Fruit fly (Drosophila melanogaster): ENCODE measurements around the gene CG12986.

CG12986 gene

dm6 chrX:17829083-17829997, 9.9 kb upstream of the CG12986 start (continued):
- TF ChIP-seq cad (GFP tag; optimal IDR thresholded peaks at IDR 0.05) (peak; percentile 81), CG10267 (tag; optimal IDR thresholded peaks at IDR 0.05) (peak; percentile 76), CG10366 (GFP tag; IDR thresholded peaks at IDR 0.05) (peak; percentile 19; the same call in 1 of the 2 replicates), CG2875 (GFP tag; optimal IDR thresholded peaks at IDR 0.05) (peak; percentile 62), CG2202 (tag; optimal IDR thresholded peaks at IDR 0.05) (peak; percentile 55), H2.0 (GFP tag; IDR thresholded peaks at IDR 0.05) (0 out of 2 replicates have a peak, but pooled peaks have one; percentile 26), sisA (GFP tag; IDR thresholded peaks at IDR 0.05) (peak; percentile 38), E2f2 (GFP tag; IDR thresholded peaks at IDR 0.05) (peak; percentile 29; the same call in 1 of the 2 replicates), crc (GFP tag; optimal IDR thresholded peaks at IDR 0.05) (no peak), Dek (tag; optimal IDR thresholded peaks at IDR 0.05) (peak; percentile 6), CG15601 (tag; optimal IDR thresholded peaks at IDR 0.05) (peak; percentile 77), CG15011 (GFP tag; optimal IDR thresholded peaks at IDR 0.05) (peak; percentile 33), lola (GFP tag; optimal IDR thresholded peaks at IDR 0.05) (peak in 1 of 3 experiments; percentile 87), Antp (GFP tag; optimal IDR thresholded peaks at IDR 0.05) (no peak), CG5245 (GFP tag; optimal IDR thresholded peaks at IDR 0.05) (peak; percentile 8), dmrt11E (tag; optimal IDR thresholded peaks at IDR 0.05) (peak; percentile 87), ab (GFP tag; optimal IDR thresholded peaks at IDR 0.05) (no peak), CG30431 (GFP tag; optimal IDR thresholded peaks at IDR 0.05) (peak; percentile 34), CG4820 (GFP tag; optimal IDR thresholded peaks at IDR 0.05) (peak; percentile 54), CG7839 (tag; optimal IDR thresholded peaks at IDR 0.05) (peak; percentile 74), CG2120 (GFP tag; optimal IDR thresholded peaks at IDR 0.05) (no peak), sc (optimal IDR thresholded peaks at IDR 0.05) (no peak), sc (GFP tag; optimal IDR thresholded peaks at IDR 0.05) (peak; percentile 74), Fer1 (GFP tag; optimal IDR thresholded peaks at IDR 0.05) (peak; percentile 16), gem (tag; optimal IDR thresholded peaks at IDR 0.05) (peak; percentile 84), dan (GFP tag; IDR thresholded peaks at IDR 0.05) (no peak), D (optimal IDR thresholded peaks at IDR 0.05) (no peak), D (GFP tag; optimal IDR thresholded peaks at IDR 0.05) (peak; percentile 79), dysf (GFP tag; IDR thresholded peaks at IDR 0.05) (no peak; the same call in 2 of the 3 replicates), CG11085 (GFP tag; IDR thresholded peaks at IDR 0.05) (no peak), Sox102F (GFP tag; optimal IDR thresholded peaks at IDR 0.05) (peak; percentile 68), prd (optimal IDR thresholded peaks at IDR 0.05) (no peak), prd (GFP tag; IDR thresholded peaks at IDR 0.05) (peak; percentile 61; the same call in 2 of the 3 replicates), CG30020 (tag; optimal IDR thresholded peaks at IDR 0.05) (peak; percentile 26), slp2 (GFP tag; optimal IDR thresholded peaks at IDR 0.05) (peak; percentile 30), bcd (GFP tag; optimal IDR thresholded peaks at IDR 0.05) (peak; percentile 51), fd96Cb (tag; optimal IDR thresholded peaks at IDR 0.05) (peak; percentile 80), kah (GFP tag; optimal IDR thresholded peaks at IDR 0.05) (peak; percentile 38), Chrac-16 (GFP tag; optimal IDR thresholded peaks at IDR 0.05) (peak; percentile 19), Nf-YB (GFP tag; optimal IDR thresholded peaks at IDR 0.05) (peak; percentile 55), Drgx (GFP tag; IDR thresholded peaks at IDR 0.05) (peak; percentile 57), CG17912 (GFP tag; optimal IDR thresholded peaks at IDR 0.05) (no peak), row (GFP tag; IDR thresholded peaks at IDR 0.05) (no peak; the same call in 1 of the 3 replicates), HmgZ (tag; optimal IDR thresholded peaks at IDR 0.05) (no peak), rib (GFP tag; IDR thresholded peaks at IDR 0.05) (no peak), cg (GFP tag; optimal IDR thresholded peaks at IDR 0.05) (peak; percentile 78), Hr78 (GFP tag; optimal IDR thresholded peaks at IDR 0.05) (peak in 1 of 2 experiments; percentile 30), Pdp1 (GFP tag; optimal IDR thresholded peaks at IDR 0.05) (peak; percentile 26 to 36), salm (tag; optimal IDR thresholded peaks at IDR 0.05) (peak; percentile 50)
